Worm (Caenorhabditis elegans): ENCODE data around the gene thoc-5.

thoc-5 gene

ce11 chrIII:5367995-5368899, 19.0 kb upstream of the thoc-5 start, which contains the start of gene dhs-9:
Gene dhs-9, minus strand, starts transcription at chrIII:5368045.
- TF ChIP-seq ceh-88 (GFP tag; IDR thresholded peaks at IDR 0.05) (no peak), snu-23 (GFP tag; optimal IDR thresholded peaks at IDR 0.05) (peak; percentile 53), lin-35 (GFP tag; optimal IDR thresholded peaks at IDR 0.05) (peak in 1 of 2 experiments; percentile 32), egl-13 (tag; optimal IDR thresholded peaks at IDR 0.05) (no peak), snpc-4 (tag; optimal IDR thresholded peaks at IDR 0.05) (no peak), vab-15 (tag; optimal IDR thresholded peaks at IDR 0.05) (no peak), fkh-10 (GFP tag; optimal IDR thresholded peaks at IDR 0.05) (no peak), efl-1 (optimal IDR thresholded peaks at IDR 0.05) (no peak), efl-1 (GFP tag; optimal IDR thresholded peaks at IDR 0.05 in 1 of 2) (peak in 1 of 2 experiments; percentile 56), unc-30 (tag; optimal IDR thresholded peaks at IDR 0.05) (no peak), dpl-1 (GFP tag; optimal IDR thresholded peaks at IDR 0.05) (peak in 1 of 3 experiments; percentile 20), efl-3 (GFP tag; optimal IDR thresholded peaks at IDR 0.05) (no peak), mep-1 (tag; optimal IDR thresholded peaks at IDR 0.05) (peak; percentile 34), C16A3.4 (tag; optimal IDR thresholded peaks at IDR 0.05) (peak; percentile 22), fkh-4 (tag; optimal IDR thresholded peaks at IDR 0.05; ENCODE audit: borderline replicate concordance) (no peak), swsn-7 (tag; optimal IDR thresholded peaks at IDR 0.05) (no peak), hlh-17 (GFP tag; optimal IDR thresholded peaks at IDR 0.05; ENCODE audit: borderline replicate concordance) (no peak), nhr-11 (tag; optimal IDR thresholded peaks at IDR 0.05) (no peak), sptf-1 (tag; optimal IDR thresholded peaks at IDR 0.05) (no peak), nhr-20 (tag; optimal IDR thresholded peaks at IDR 0.05) (peak; percentile 92), ceh-82 (tag; optimal IDR thresholded peaks at IDR 0.05) (no peak), nhr-77 (tag; optimal IDR thresholded peaks at IDR 0.05) (no peak), xbp-1 (tag; optimal IDR thresholded peaks at IDR 0.05) (peak; percentile 12), nhr-76 (tag; optimal IDR thresholded peaks at IDR 0.05) (no peak), sup-37 (GFP tag; optimal IDR thresholded peaks at IDR 0.05) (no peak), nhr-28 (tag; optimal IDR thresholded peaks at IDR 0.05) (no peak), nhr-47 (tag; optimal IDR thresholded peaks at IDR 0.05) (no peak), ceh-8 (GFP tag; optimal IDR thresholded peaks at IDR 0.05) (no peak), nhr-19 (GFP tag; conservative IDR thresholded peaks at IDR 0.05) (peak; percentile 7; the same call in 1 of the 2 replicates), ztf-11 (tag; optimal IDR thresholded peaks at IDR 0.05) (no peak), blmp-1 (tag; optimal IDR thresholded peaks at IDR 0.05) (peak; percentile 46), pag-3 (tag; optimal IDR thresholded peaks at IDR 0.05; ENCODE audit: borderline replicate concordance, insufficient read depth) (no peak), elt-2 (tag; optimal IDR thresholded peaks at IDR 0.05) (peak; percentile 44), Y116A8C.19 (tag; optimal IDR thresholded peaks at IDR 0.05; ENCODE audit: borderline replicate concordance) (no peak), unc-130 (tag; optimal IDR thresholded peaks at IDR 0.05) (no peak), unc-86 (tag; optimal IDR thresholded peaks at IDR 0.05) (no peak), mdl-1 (tag; optimal IDR thresholded peaks at IDR 0.05) (peak in 1 of 2 experiments; percentile 1), lsy-2 (tag; optimal IDR thresholded peaks at IDR 0.05) (peak in 1 of 2 experiments; percentile 20), nhr-85 (tag) (peak; percentile 82), zag-1 (tag; optimal IDR thresholded peaks at IDR 0.05) (no peak), aha-1 (tag; optimal IDR thresholded peaks at IDR 0.05) (no peak), lin-14 (GFP tag; optimal IDR thresholded peaks at IDR 0.05) (peak; percentile 71), elt-3 (tag; optimal IDR thresholded peaks at IDR 0.05) (peak in 4 of 6 experiments; percentile 3 to 58 (median 15)), unc-62 (GFP tag; optimal IDR thresholded peaks at IDR 0.05) (no peak), nhr-90 (tag; optimal IDR thresholded peaks at IDR 0.05; ENCODE audit: poor library complexity) (peak; percentile 21), skn-1 (tag; optimal IDR thresholded peaks at IDR 0.05) (peak; percentile 47), fkh-8 (tag; optimal IDR thresholded peaks at IDR 0.05) (no peak), grh-1 (GFP tag; IDR thresholded peaks at IDR 0.05) (no peak), rnt-1 (tag; optimal IDR thresholded peaks at IDR 0.05) (no peak), F16B12.6 (tag; optimal IDR thresholded peaks at IDR 0.05) (no peak), C04F5.9 (tag; optimal IDR thresholded peaks at IDR 0.05) (no peak)

Data from whole organism, L1 larva.